Worm (Caenorhabditis elegans) whole organism, late embryonic: ENCODE measurements around the gene Y66D12A.21.

Source experiments
- C38D4.7 ChIP-seq: fragments of 200-800 bp; sonication (Bioruptor generic); optimal IDR thresholded peaks from 2 replicates; lab custom pipeline; 2018; ENCODE audit warnings: mild to moderate bottlenecking, missing genetic modification characterization, moderate library complexity, missing compliant biosample characterization
- F13H6.1 ChIP-seq: sonication (generic microtip); optimal IDR thresholded peaks from 2 replicates; lab custom pipeline; 2016; ENCODE audit warnings: missing genetic modification characterization, missing compliant biosample characterization
- K02D7.2 ChIP-seq: sonication (generic microtip); optimal IDR thresholded peaks from 2 replicates; lab custom pipeline; 2017; ENCODE audit warnings: mild to moderate bottlenecking, missing genetic modification characterization, missing compliant biosample characterization
- T23F11.4 ChIP-seq: fragments of 200-800 bp; sonication (Bioruptor generic); optimal IDR thresholded peaks from 2 replicates; lab custom pipeline; 2018; ENCODE audit warnings: mild to moderate bottlenecking, missing genetic modification characterization, missing compliant biosample characterization
- Y22D7AL.16 ChIP-seq: sonication (generic microtip); optimal IDR thresholded peaks from 2 replicates; lab custom pipeline; 2016; ENCODE audit warnings: missing genetic modification characterization, missing compliant biosample characterization
- ceh-14 ChIP-seq: sonication (generic microtip); optimal IDR thresholded peaks from 2 replicates; lab custom pipeline; 2016; ENCODE audit warnings: missing genotype, missing genetic modification characterization, missing compliant biosample characterization
- ceh-18 ChIP-seq: sonication (generic microtip); optimal IDR thresholded peaks from 2 replicates; lab custom pipeline; 2016; ENCODE audit warnings: missing genetic modification characterization, missing compliant biosample characterization
- ceh-2 ChIP-seq: sonication (generic microtip); optimal IDR thresholded peaks from 2 replicates; lab custom pipeline; 2016; ENCODE audit warnings: missing genotype, missing genetic modification characterization, missing compliant biosample characterization
- ceh-24 ChIP-seq: sonication (generic microtip); optimal IDR thresholded peaks from 2 replicates; lab custom pipeline; 2016; ENCODE audit warnings: mild to moderate bottlenecking, missing genetic modification characterization, missing compliant biosample characterization
- ceh-34 ChIP-seq: sonication (generic microtip); optimal IDR thresholded peaks from 2 replicates; lab custom pipeline; 2016; ENCODE audit warnings: mild to moderate bottlenecking, missing genetic modification characterization, missing compliant biosample characterization
- ceh-9 ChIP-seq: sonication (generic microtip); optimal IDR thresholded peaks from 2 replicates; lab custom pipeline; 2016; ENCODE audit warnings: mild to moderate bottlenecking, missing genetic modification characterization, inconsistent platforms, missing compliant biosample characterization
- che-1 ChIP-seq: sonication (generic microtip); optimal IDR thresholded peaks from 2 replicates; lab custom pipeline; 2016; ENCODE audit warnings: mild to moderate bottlenecking, missing genetic modification characterization, missing compliant biosample characterization
- dmd-4 ChIP-seq: sonication (generic microtip); optimal IDR thresholded peaks from 2 replicates; lab custom pipeline; 2016; ENCODE audit warnings: borderline replicate concordance, missing genetic modification characterization, missing compliant biosample characterization
- elt-2 ChIP-seq: sonication (generic microtip); optimal IDR thresholded peaks from 2 replicates; lab custom pipeline; 2016; ENCODE audit warnings: missing genetic modification reagents, missing genetic modification characterization, missing compliant biosample characterization
- eyg-1 ChIP-seq: sonication (generic microtip); optimal IDR thresholded peaks from 2 replicates; lab custom pipeline; 2016; ENCODE audit warnings: missing genotype, missing genetic modification characterization, missing compliant biosample characterization
- fkh-10 ChIP-seq: fragments of 150-350 bp; optimal IDR thresholded peaks from 2 replicates; lab custom pipeline; 2014; ENCODE audit warnings: missing biosample characterization, missing genetic modification reagents, missing genetic modification characterization
- gmeb-2 ChIP-seq: sonication (generic microtip); optimal IDR thresholded peaks from 2 replicates; lab custom pipeline; 2016; ENCODE audit warnings: missing genetic modification characterization, inconsistent platforms, missing compliant biosample characterization
- hlh-15 ChIP-seq: sonication (generic microtip); optimal IDR thresholded peaks from 2 replicates; lab custom pipeline; 2016; ENCODE audit warnings: missing genetic modification characterization, missing compliant biosample characterization
- hlh-30 ChIP-seq: sonication (generic microtip); optimal IDR thresholded peaks from 2 replicates; lab custom pipeline; 2017; ENCODE audit warnings: antibody characterized with exemption, missing genetic modification characterization, missing compliant biosample characterization; ENCODE audit not compliant: insufficient read depth
- hlh-8 ChIP-seq: sonication (generic microtip); optimal IDR thresholded peaks from 2 replicates; lab custom pipeline; 2016; ENCODE audit warnings: missing genotype, missing genetic modification characterization, missing compliant biosample characterization
- lim-6 ChIP-seq: sonication (generic microtip); optimal IDR thresholded peaks from 2 replicates; lab custom pipeline; 2016; ENCODE audit warnings: missing genetic modification characterization, missing compliant biosample characterization
- lin-11 ChIP-seq: fragments of 200-800 bp; sonication (Bioruptor generic); optimal IDR thresholded peaks from 2 replicates; lab custom pipeline; 2018; ENCODE audit warnings: mild to moderate bottlenecking, missing genetic modification characterization, missing compliant biosample characterization
- mec-3 ChIP-seq: sonication (generic microtip); optimal IDR thresholded peaks from 2 replicates; lab custom pipeline; 2016; ENCODE audit warnings: borderline replicate concordance, missing genetic modification characterization, missing compliant biosample characterization
- npax-4 ChIP-seq: sonication (generic microtip); optimal IDR thresholded peaks from 2 replicates; lab custom pipeline; 2016; ENCODE audit warnings: missing genetic modification characterization, missing compliant biosample characterization
- pat-9 ChIP-seq: fragments of 200-800 bp; sonication (Bioruptor generic); optimal IDR thresholded peaks from 2 replicates; lab custom pipeline; 2018; ENCODE audit warnings: mild to moderate bottlenecking, missing genetic modification characterization, moderate library complexity, missing compliant biosample characterization
- pax-1 ChIP-seq: fragments of 150-350 bp; optimal IDR thresholded peaks from 2 replicates; lab custom pipeline; 2014; ENCODE audit warnings: missing biosample characterization, missing genetic modification characterization
- pha-4 ChIP-seq: fragments of 150-350 bp; optimal IDR thresholded peaks from 2 replicates; lab custom pipeline; 2018; ENCODE audit warnings: missing biosample characterization, missing genetic modification reagents, missing genetic modification characterization
- pqm-1 ChIP-seq: sonication (generic microtip); optimal IDR thresholded peaks from 2 replicates; lab custom pipeline; 2016; ENCODE audit warnings: missing genetic modification characterization, missing compliant biosample characterization
- pros-1 ChIP-seq: fragments of 150-350 bp; optimal IDR thresholded peaks from 2 replicates; lab custom pipeline; 2014; ENCODE audit warnings: missing biosample characterization, missing genetic modification reagents, missing genetic modification characterization
- sox-4 ChIP-seq: sonication (generic microtip); optimal IDR thresholded peaks from 2 replicates; lab custom pipeline; 2017; ENCODE audit warnings: mild to moderate bottlenecking, missing genetic modification characterization, inconsistent platforms, missing compliant biosample characterization
- syd-9 ChIP-seq: sonication (generic microtip); optimal IDR thresholded peaks from 2 replicates; lab custom pipeline; 2016; ENCODE audit warnings: mild to moderate bottlenecking, missing genetic modification characterization, moderate library complexity, missing compliant biosample characterization
- tbx-2 ChIP-seq: sonication (generic microtip); optimal IDR thresholded peaks from 2 replicates; lab custom pipeline; 2016; ENCODE audit warnings: missing genetic modification characterization, missing compliant biosample characterization
- tbx-7 ChIP-seq: sonication (generic microtip); optimal IDR thresholded peaks from 2 replicates; lab custom pipeline; 2016; ENCODE audit warnings: missing genotype, missing genetic modification characterization, missing compliant biosample characterization
- ttx-3 ChIP-seq: sonication (generic microtip); optimal IDR thresholded peaks from 2 replicates; lab custom pipeline; 2016; ENCODE audit warnings: missing genetic modification reagents, missing genetic modification characterization, missing compliant biosample characterization
- unc-3 ChIP-seq, 2 experiments: fragments of 200-800 bp in 1 of 2; sonication (Bioruptor generic) in 1 of 2; sonication (generic microtip) in 1 of 2; conservative IDR thresholded peaks in 1 of 2; optimal IDR thresholded peaks in 1 of 2; 2 replicates each; pipeline versions ENCODE4 v1.3.6 to Lab custom; 2016 to 2022; ENCODE audit warnings: missing compliant biosample characterization in 2 of 2, missing genetic modification characterization in 2 of 2, missing genetic modification reagents in 1 of 2
- unc-55 ChIP-seq: sonication (generic microtip); optimal IDR thresholded peaks from 2 replicates; lab custom pipeline; 2017; ENCODE audit warnings: missing biosample characterization, missing genetic modification reagents, missing genetic modification characterization
- unc-86 ChIP-seq: sonication (generic microtip); optimal IDR thresholded peaks from 2 replicates; lab custom pipeline; 2016; ENCODE audit warnings: missing genetic modification characterization, missing compliant biosample characterization
- ztf-16 ChIP-seq: sonication (generic microtip); optimal IDR thresholded peaks from 2 replicates; lab custom pipeline; 2017; ENCODE audit warnings: missing genetic modification characterization, missing compliant biosample characterization

The Y66D12A.21 gene

DNA sequence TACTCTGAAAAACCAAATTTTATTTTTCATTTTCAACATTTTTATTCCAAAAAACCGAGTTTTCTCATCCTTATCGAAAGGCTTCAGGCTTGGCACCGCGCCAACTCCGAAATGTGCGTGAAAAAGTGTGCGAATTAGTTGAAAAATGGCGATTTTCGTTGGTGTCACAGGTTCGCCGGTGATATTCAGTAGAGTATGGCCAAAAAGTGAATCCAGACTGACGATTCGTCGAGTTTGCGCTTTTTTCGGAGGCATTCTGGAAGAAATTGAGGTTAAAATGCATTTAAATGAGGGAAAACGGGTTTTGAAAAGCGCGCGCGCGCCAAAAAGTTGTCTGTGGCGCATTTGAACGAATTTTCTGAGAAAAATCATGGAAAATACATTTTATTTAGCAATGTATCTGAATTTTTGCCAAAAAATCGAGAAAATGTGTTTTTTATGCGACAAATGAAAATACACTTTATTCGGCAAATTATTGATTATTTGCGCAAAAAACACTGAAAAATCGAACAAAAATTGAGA, 18.5 kb upstream of the Y66D12A.21 start, which contains the start of the genes Y66D12A.16 and such-1:
Gene Y66D12A.16 (plus strand): TSS at position 51 of the 522 bp plus-strand sequence.
Gene such-1 (minus strand): TSS at position 256 of the 522 bp plus-strand sequence.
- TF ChIP-seq pax-1 = no peak
- TF ChIP-seq lim-6 (tag; lab: Kevin White, UChicago) = no peak
- TF ChIP-seq pros-1 = no peak
- TF ChIP-seq tbx-2 (tag; lab: Kevin White, UChicago) = no peak
- no peak for TF ChIP-seq gmeb-2 (tag; lab: Kevin White, UChicago)
- TF ChIP-seq pha-4 (tag; lab: Kevin White, UChicago) = no peak
- no peak for TF ChIP-seq eyg-1 (tag; lab: Kevin White, UChicago)
- no peak for TF ChIP-seq che-1 (tag; lab: Kevin White, UChicago)
- no peak for TF ChIP-seq pat-9 (tag; lab: Kevin White, UChicago)
- no peak for TF ChIP-seq hlh-30 (tag; lab: Kevin White, UChicago)
- no peak for TF ChIP-seq fkh-10 (GFP tag; lab: Kevin White, UChicago)
- TF ChIP-seq lin-11 = no peak
- no peak for TF ChIP-seq ceh-24
- TF ChIP-seq C38D4.7 (GFP tag; lab: Kevin White, UChicago) = no peak
- no peak for TF ChIP-seq pqm-1 (tag; lab: Kevin White, UChicago)
- no peak for TF ChIP-seq T23F11.4 (GFP tag; lab: Kevin White, UChicago)
- no peak for TF ChIP-seq ceh-14
- no peak for TF ChIP-seq unc-3 (GFP tag; conservative IDR thresholded peaks at IDR 0.05; lab: Robert Waterston, UW)
- TF ChIP-seq unc-3 (tag; optimal IDR thresholded peaks at IDR 0.05; lab: Kevin White, UChicago) = no peak

DNA sequence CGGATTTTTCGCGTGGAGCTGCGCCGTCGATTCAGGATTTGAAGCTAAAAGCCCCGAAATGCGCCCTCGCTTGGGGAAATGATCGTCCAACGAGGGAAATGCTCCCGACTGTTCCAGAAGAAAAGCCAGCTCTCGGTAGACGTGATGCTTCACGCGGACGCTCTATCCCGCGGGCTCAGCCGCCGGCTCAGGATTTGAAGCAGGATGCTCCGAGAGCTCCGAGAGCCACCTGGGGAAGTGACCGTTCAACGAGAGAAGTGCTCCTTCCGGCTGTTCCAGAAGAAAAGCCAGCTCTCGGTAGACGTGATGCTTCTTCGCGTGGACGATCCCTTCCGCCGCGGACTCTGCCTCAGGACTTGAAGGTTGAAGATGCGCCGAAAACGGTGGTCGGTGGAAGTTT, 5.7 kb upstream of the Y66D12A.21 start:
- no peak for TF ChIP-seq ttx-3
- TF ChIP-seq ceh-24 = no peak
- no peak for TF ChIP-seq ceh-18 (tag; lab: Kevin White, UChicago)
- TF ChIP-seq sox-4 (tag; lab: Kevin White, UChicago) = no peak
- no peak for TF ChIP-seq ceh-34 (tag; lab: Kevin White, UChicago)
- TF ChIP-seq lim-6 (tag; lab: Kevin White, UChicago) = no peak
- no peak for TF ChIP-seq Y22D7AL.16 (tag; lab: Kevin White, UChicago)

DNA sequence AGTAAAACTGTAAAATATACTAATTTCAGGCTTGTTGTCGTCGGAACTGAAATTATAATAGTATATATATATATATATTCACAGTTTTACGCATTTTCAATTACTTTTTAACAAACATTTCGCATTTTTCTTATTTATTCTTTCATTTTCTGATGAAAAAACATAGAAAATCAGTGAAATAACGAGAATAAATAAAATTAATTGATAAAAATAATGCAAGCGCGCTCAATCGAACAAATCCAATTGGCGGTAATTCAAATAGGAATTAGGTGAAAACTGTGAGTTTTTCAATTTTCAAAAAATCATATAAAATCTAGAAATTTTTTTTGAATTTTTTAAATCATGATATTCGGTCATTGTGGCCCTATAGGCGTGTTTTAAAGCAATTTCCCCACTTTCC, 5.0 kb upstream of the Y66D12A.21 start:
- TF ChIP-seq dmd-4 (tag; lab: Kevin White, UChicago) = no peak
- TF ChIP-seq F13H6.1 (tag; lab: Kevin White, UChicago) = no peak
- no peak for TF ChIP-seq hlh-15 (tag; lab: Kevin White, UChicago)
- TF ChIP-seq npax-4 (tag; lab: Kevin White, UChicago) = no peak
- no peak for TF ChIP-seq ceh-24
- no peak for TF ChIP-seq tbx-2 (tag; lab: Kevin White, UChicago)
- TF ChIP-seq syd-9 (tag; lab: Kevin White, UChicago) = no peak
- TF ChIP-seq hlh-8 (tag; lab: Kevin White, UChicago) = no peak
- TF ChIP-seq, all 69 proteins: peak for 0

DNA sequence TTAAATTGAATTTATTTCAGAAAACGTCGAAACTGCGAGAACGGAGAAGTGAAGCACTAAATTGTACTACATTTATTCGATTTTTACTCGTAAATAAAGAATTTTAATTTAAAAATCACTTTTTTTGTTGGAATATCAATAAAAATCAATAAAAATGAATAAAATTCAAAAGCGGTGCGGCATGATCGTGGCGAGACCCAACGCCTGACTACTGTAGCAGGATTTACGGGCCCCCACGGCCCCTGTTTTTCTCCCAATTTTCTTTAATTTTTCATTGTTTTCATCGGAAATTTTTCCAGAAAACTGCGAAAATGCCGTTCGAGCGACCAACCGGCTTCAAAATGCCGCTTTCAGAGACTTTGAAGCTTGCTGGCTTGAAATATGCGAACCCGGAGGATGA, 3.7 kb upstream of the Y66D12A.21 start, which contains the start of gene Y66D12A.19:
Gene Y66D12A.19 (plus strand): TSS at position 266 of the 400 bp plus-strand sequence.
- no peak for TF ChIP-seq unc-86
- TF ChIP-seq, all 69 proteins: peak for 0

DNA sequence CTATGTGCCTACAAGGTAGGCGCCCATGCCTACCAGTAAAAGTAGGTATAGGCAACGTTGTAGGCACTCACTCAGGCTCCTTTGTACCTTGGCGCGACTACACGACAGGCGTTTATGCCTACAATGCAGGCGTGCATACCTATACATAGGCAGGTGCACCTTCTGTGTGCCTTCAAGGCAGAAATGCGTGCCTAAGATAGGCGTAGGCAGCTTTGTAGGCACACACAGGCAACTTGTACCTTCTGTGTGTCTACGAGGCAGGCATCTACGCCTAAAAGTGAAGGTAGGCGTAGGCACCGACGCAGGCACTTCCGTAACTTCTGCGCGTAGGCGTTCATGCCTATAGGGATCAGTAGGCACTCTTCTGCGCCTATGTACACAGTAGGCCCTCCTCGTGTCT, 519 bp upstream of the Y66D12A.21 start:
- TF ChIP-seq mec-3 (tag; lab: Kevin White, UChicago) (no peak), unc-55 (GFP tag; lab: Kevin White, UChicago) (no peak), F13H6.1 (tag; lab: Kevin White, UChicago) (no peak), ztf-16 (no peak), tbx-2 (tag; lab: Kevin White, UChicago) (no peak), pha-4 (tag; lab: Kevin White, UChicago) (no peak), ceh-9 (tag; lab: Kevin White, UChicago) (no peak), pros-1 (no peak), K02D7.2 (tag; lab: Kevin White, UChicago) (no peak), ceh-2 (tag; lab: Kevin White, UChicago) (no peak), tbx-7 (tag; lab: Kevin White, UChicago) (no peak), elt-2 (no peak)
